Fruit fly (Drosophila melanogaster) whole organism, adult: ENCODE data around the gene GstT3.

Experiments used
- CG11617 ChIP-seq: fragments of 200-800 bp; sonication (Bioruptor generic); optimal IDR thresholded peaks from 2 replicates; lab custom pipeline; 2017; ENCODE audit warnings: mild to moderate bottlenecking, missing biosample characterization, missing genetic modification reagents, missing genetic modification characterization
- CG12768 ChIP-seq: fragments of 200-800 bp; sonication (Bioruptor generic); optimal IDR thresholded peaks from 2 replicates; lab custom pipeline; 2017; ENCODE audit warnings: missing biosample characterization, missing genetic modification characterization, mild to moderate bottlenecking, moderate library complexity, missing genetic modification reagents
- CG14711 ChIP-seq: fragments of 200-800 bp; sonication (Bioruptor generic); optimal IDR thresholded peaks from 2 replicates; lab custom pipeline; 2018; ENCODE audit warnings: missing biosample characterization, mild to moderate bottlenecking, missing genetic modification characterization, moderate library complexity
- CG1620 ChIP-seq: fragments of 200-800 bp; sonication (Bioruptor generic); optimal IDR thresholded peaks from 2 replicates; lab custom pipeline; 2016; ENCODE audit warnings: missing biosample characterization, missing genetic modification characterization
- CG33017 ChIP-seq: fragments of 200-800 bp; sonication (Bioruptor generic); optimal IDR thresholded peaks from 2 replicates; lab custom pipeline; 2018; ENCODE audit warnings: missing biosample characterization, mild to moderate bottlenecking, missing genetic modification characterization, moderate library complexity
- CG5204 ChIP-seq: fragments of 200-800 bp; sonication (Bioruptor generic); optimal IDR thresholded peaks from 2 replicates; lab custom pipeline; 2016; ENCODE audit warnings: missing biosample characterization, missing genetic modification characterization
- CG7045 ChIP-seq: fragments of 200-800 bp; sonication (Bioruptor generic); optimal IDR thresholded peaks from 2 replicates; lab custom pipeline; 2017; ENCODE audit warnings: missing biosample characterization, mild to moderate bottlenecking, missing genetic modification characterization
- CG7101 ChIP-seq: fragments of 200-800 bp; sonication (Bioruptor generic); optimal IDR thresholded peaks from 2 replicates; lab custom pipeline; 2018; ENCODE audit warnings: missing biosample characterization, mild to moderate bottlenecking, missing genetic modification characterization, moderate library complexity
- Clk ChIP-seq: fragments of 200-800 bp; sonication (Bioruptor generic); optimal IDR thresholded peaks from 2 replicates; lab custom pipeline; 2017; ENCODE audit warnings: missing biosample characterization, missing genetic modification characterization
- Crg-1 ChIP-seq: fragments of 200-800 bp; sonication (Bioruptor generic); optimal IDR thresholded peaks from 2 replicates; lab custom pipeline; 2016; ENCODE audit warnings: missing biosample characterization, missing genetic modification characterization
- Hr96 ChIP-seq: fragments of 200-800 bp; sonication (Bioruptor generic); optimal IDR thresholded peaks from 2 replicates; lab custom pipeline; 2016; ENCODE audit warnings: missing biosample characterization, missing genetic modification characterization
- Mnt ChIP-seq: fragments of 200-800 bp; sonication (Bioruptor generic); optimal IDR thresholded peaks from 2 replicates; lab custom pipeline; 2016; ENCODE audit warnings: missing biosample characterization, mild to moderate bottlenecking, missing genetic modification characterization
- bab1 ChIP-seq: fragments of 200-800 bp; sonication (Bioruptor generic); optimal IDR thresholded peaks from 3 replicates; lab custom pipeline; 2019; ENCODE audit warnings: missing biosample characterization, mild to moderate bottlenecking, missing genetic modification characterization, moderate library complexity
- cic ChIP-seq: fragments of 200-800 bp; sonication (Bioruptor generic); optimal IDR thresholded peaks from 2 replicates; lab custom pipeline; 2017; ENCODE audit warnings: missing biosample characterization, mild to moderate bottlenecking, missing genetic modification characterization, moderate library complexity
- cnc ChIP-seq, 2 experiments: fragments of >200 bp; optimal IDR thresholded peaks; 2 replicates each; lab custom pipeline; 2017
- kay ChIP-seq: fragments of 200-800 bp; sonication (Bioruptor generic); peaks from one replicate; lab custom pipeline; 2016; ENCODE audit warnings: missing biosample characterization, missing genetic modification characterization, borderline replicate concordance
- ovo ChIP-seq: fragments of 200-800 bp; sonication (Bioruptor generic); optimal IDR thresholded peaks from 2 replicates; lab custom pipeline; 2016; ENCODE audit warnings: missing biosample characterization, missing genetic modification characterization
- pad ChIP-seq: fragments of 200-800 bp; sonication (Bioruptor generic); optimal IDR thresholded peaks from 3 replicates; lab custom pipeline; 2017; ENCODE audit warnings: missing biosample characterization, missing genetic modification characterization, mild to moderate bottlenecking, moderate library complexity, missing genetic modification reagents
- tj ChIP-seq: fragments of 200-800 bp; sonication (Bioruptor generic); optimal IDR thresholded peaks from 3 replicates; lab custom pipeline; 2017; ENCODE audit warnings: missing biosample characterization, mild to moderate bottlenecking, missing genetic modification characterization, moderate library complexity
- toe ChIP-seq: fragments of 200-800 bp; sonication (Bioruptor generic); optimal IDR thresholded peaks from 2 replicates; lab custom pipeline; 2016; ENCODE audit warnings: missing biosample characterization, missing genetic modification characterization

GstT3 gene

DNA sequence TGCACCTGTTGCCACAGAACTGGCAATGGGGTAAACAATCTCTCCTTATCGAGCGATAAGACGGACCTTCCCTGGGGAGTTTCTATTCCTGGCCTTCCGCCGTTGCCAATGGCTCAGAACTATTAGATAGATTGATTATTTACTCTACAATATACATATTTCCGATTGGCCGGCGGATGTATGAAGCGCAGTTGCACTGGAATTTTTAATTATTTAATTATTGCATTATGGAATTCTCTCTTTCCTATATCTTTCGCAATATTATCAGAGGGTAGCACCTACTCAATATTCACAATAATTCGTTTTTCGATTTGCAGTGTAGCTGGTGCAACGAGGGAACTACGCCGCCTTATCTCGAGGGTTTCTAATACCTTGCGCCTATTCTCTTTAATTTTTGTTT is at the start of gene GstT3:
Gene GstT3 (plus strand): TSS at position 301 of the 400 bp plus-strand sequence.
- TF ChIP-seq Hr96 (no peak), cic (GFP tag; lab: Kevin White, UChicago) (no peak), bab1 (GFP tag; lab: Kevin White, UChicago) (no peak), CG5204 (GFP tag; lab: Kevin White, UChicago) (no peak), ovo (no peak), Mnt (GFP tag; lab: Kevin White, UChicago) (no peak), tj (GFP tag; lab: Kevin White, UChicago) (no peak), CG11617 (GFP tag; lab: Kevin White, UChicago) (no peak)

DNA sequence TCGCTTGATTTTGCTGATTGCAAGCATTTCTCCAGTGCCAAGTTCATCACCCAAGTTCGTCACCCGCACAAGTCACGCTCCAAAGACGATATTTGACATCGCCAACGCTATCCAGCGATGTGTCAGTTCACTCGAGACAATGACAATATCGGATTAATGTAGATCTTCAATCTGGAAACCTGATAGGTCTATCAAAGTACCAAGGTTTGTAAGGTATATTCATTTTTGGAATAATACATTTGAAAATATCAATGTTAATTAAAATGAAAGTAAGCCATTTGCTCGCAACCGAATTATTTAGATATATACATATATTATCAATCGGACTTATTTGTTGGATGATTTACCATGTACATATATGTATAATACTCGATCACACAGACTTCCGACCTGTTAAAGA is 48.4 kb upstream of the GstT3 start, which contains the start of gene Obp19c:
Gene Obp19c (minus strand): TSS at position 101 of the 400 bp plus-strand sequence.
- no peak for TF ChIP-seq cnc (optimal IDR thresholded peaks at IDR 0.05; lab: Kevin White, UChicago)
- peak; percentile 3 for TF ChIP-seq tj (GFP tag; lab: Kevin White, UChicago)

DNA sequence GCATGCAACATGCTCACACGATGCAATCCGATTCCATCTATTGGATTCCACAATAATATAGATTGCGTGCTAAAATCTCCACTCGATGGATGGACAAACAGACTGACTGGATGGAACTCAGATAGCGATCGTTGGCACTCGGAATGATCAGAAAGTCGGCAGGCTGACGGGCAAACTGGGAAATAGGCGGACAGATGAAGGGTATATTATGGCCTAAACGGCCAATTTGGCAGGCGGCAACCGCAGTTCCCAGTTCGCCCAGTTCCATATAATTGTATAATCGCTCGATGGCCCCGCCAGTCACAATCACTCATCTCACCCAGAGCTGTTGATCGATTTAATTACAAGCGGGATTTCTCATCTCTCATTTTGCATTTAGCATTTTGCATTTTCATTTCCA is 47.9 kb upstream of the GstT3 start, which contains the start of gene Obp19d:
Gene Obp19d (plus strand): TSS at position 301 of the 400 bp plus-strand sequence.
- TF ChIP-seq Mnt (GFP tag; lab: Kevin White, UChicago) (no peak), bab1 (GFP tag; lab: Kevin White, UChicago) (no peak), Crg-1 (GFP tag; lab: Kevin White, UChicago) (no peak), CG7045 (GFP tag; lab: Kevin White, UChicago) (no peak), CG33017 (tag; lab: Kevin White, UChicago) (no peak), Hr96 (no peak), tj (GFP tag; lab: Kevin White, UChicago) (no peak), toe (GFP tag; lab: Kevin White, UChicago) (no peak), cic (GFP tag; lab: Kevin White, UChicago) (no peak), kay (GFP tag; lab: Kevin White, UChicago) (no peak), Clk (no peak), CG14711 (no peak), CG1620 (GFP tag; lab: Kevin White, UChicago) (no peak)

DNA sequence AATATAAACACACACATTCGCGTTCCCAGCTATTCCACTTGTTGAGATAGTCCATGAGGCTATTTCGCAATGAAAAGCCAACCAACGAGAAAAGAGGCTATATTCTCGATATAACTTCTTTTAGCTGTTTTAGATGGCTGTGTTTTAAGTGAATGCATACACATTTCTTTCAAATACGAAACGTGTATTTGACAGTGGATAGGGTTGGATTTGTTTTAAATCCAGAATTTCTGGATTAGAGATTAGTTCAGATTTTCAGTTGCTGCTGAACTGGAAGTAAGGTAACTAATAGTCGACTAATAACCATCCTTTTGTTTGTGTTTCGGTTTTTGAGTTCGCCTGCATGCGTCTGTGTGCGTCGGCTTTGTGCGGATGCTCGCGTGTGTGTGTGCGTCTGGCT is 44.1 kb upstream of the GstT3 start:
- TF ChIP-seq kay (GFP tag; lab: Kevin White, UChicago) = no peak
- no peak for TF ChIP-seq CG7045 (GFP tag; lab: Kevin White, UChicago)
- TF ChIP-seq tj (GFP tag; lab: Kevin White, UChicago) = no peak
- TF ChIP-seq cic (GFP tag; lab: Kevin White, UChicago) = no peak
- no peak for TF ChIP-seq ovo
- no peak for TF ChIP-seq Clk
- TF ChIP-seq toe (GFP tag; lab: Kevin White, UChicago) = no peak
- TF ChIP-seq bab1 (GFP tag; lab: Kevin White, UChicago) = no peak
- TF ChIP-seq CG33017 (tag; lab: Kevin White, UChicago) = no peak
- no peak for TF ChIP-seq CG7101 (tag; lab: Kevin White, UChicago)
- no peak for TF ChIP-seq CG14711
- TF ChIP-seq Mnt (GFP tag; lab: Kevin White, UChicago) = no peak
- no peak for TF ChIP-seq pad
- TF ChIP-seq CG1620 (GFP tag; lab: Kevin White, UChicago) = no peak
- TF ChIP-seq CG5204 (GFP tag; lab: Kevin White, UChicago) = no peak
- TF ChIP-seq Crg-1 (GFP tag; lab: Kevin White, UChicago) = no peak
- no peak for TF ChIP-seq cnc (optimal IDR thresholded peaks at IDR 0.05; lab: Kevin White, UChicago)
- TF ChIP-seq CG11617 (GFP tag; lab: Kevin White, UChicago) = no peak
- no peak for TF ChIP-seq CG12768 (GFP tag; lab: Kevin White, UChicago)
- no peak for TF ChIP-seq Hr96

DNA sequence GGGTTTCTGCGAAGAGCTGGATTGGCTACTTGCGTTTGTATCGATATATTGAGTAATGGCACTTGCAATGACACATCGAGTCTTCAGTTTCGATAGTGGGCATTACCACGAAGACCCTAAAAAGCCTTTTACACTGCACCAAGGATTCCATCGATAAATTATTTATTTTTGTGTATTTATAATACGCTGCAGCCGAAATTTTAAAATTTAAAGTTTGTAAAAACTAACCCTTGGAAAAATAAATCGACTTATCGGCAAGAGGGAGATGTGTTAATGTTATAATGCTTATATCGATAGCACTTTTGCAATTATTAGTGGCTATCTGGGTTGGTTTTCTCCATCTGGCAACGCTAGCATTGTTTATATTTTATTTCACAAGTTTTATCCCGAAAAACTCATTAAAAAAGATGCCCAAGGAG is 43.5 kb upstream of the GstT3 start, which contains the start of the genes Pp4-19C and cactin:
Gene Pp4-19C (minus strand): TSS at position 256 of the 419 bp plus-strand sequence.
Gene cactin (plus strand): TSS at position 323 of the 419 bp plus-strand sequence.
- no peak for TF ChIP-seq cnc (optimal IDR thresholded peaks at IDR 0.05; lab: Kevin White, UChicago)
- peak; percentile 23 for TF ChIP-seq tj (GFP tag; lab: Kevin White, UChicago)
- TF ChIP-seq CG11617 (GFP tag; lab: Kevin White, UChicago) = peak; percentile 7
- peak; percentile 26 for TF ChIP-seq ovo
- no peak for TF ChIP-seq cic (GFP tag; lab: Kevin White, UChicago)
- peak; percentile 51 for TF ChIP-seq Mnt (GFP tag; lab: Kevin White, UChicago)
- TF ChIP-seq CG33017 (tag; lab: Kevin White, UChicago) = no peak
- no peak for TF ChIP-seq Hr96
- TF ChIP-seq CG7101 (tag; lab: Kevin White, UChicago) = peak; percentile 21
- no peak for TF ChIP-seq CG7045 (GFP tag; lab: Kevin White, UChicago)
- TF ChIP-seq CG1620 (GFP tag; lab: Kevin White, UChicago) = peak; percentile 45
- TF ChIP-seq toe (GFP tag; lab: Kevin White, UChicago) = peak; percentile 71
- no peak for TF ChIP-seq Clk
- peak; percentile 41 for TF ChIP-seq Crg-1 (GFP tag; lab: Kevin White, UChicago)
- peak; percentile 5 for TF ChIP-seq bab1 (GFP tag; lab: Kevin White, UChicago)
- peak; percentile 26 for TF ChIP-seq CG14711
- no peak for TF ChIP-seq CG5204 (GFP tag; lab: Kevin White, UChicago)
- TF ChIP-seq kay (GFP tag; lab: Kevin White, UChicago) = no peak
- TF ChIP-seq CG12768 (GFP tag; lab: Kevin White, UChicago) = no peak
- TF ChIP-seq pad = no peak

DNA sequence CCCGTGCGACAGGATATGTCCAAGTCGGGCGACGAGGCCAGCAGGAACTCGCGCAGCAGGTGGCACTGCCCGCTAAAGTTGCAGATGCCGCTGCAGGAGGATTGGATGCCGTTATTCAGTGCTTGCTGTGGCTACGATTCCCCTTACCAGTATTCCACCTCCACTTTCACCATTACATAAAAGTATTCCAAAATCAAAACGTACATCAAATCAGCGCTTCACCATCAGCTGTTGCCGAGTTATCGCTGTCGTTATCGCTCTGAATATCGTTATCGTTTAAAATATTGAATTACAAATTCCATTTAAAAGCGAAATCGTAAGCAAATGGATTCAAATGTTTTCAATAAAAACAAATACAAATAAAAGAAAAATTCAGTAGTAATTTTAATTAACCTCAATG is 40.4 kb upstream of the GstT3 start, which contains the start of gene CG15456:
Gene CG15456 (minus strand): TSS at position 225 of the 400 bp plus-strand sequence.
- TF ChIP-seq CG12768 (GFP tag; lab: Kevin White, UChicago) (no peak), pad (no peak), Mnt (GFP tag; lab: Kevin White, UChicago) (no peak), bab1 (GFP tag; lab: Kevin White, UChicago) (peak; percentile 16)
